ENCODE assay signal across 1 fruit fly cellular context in the genomic region with DNA sequence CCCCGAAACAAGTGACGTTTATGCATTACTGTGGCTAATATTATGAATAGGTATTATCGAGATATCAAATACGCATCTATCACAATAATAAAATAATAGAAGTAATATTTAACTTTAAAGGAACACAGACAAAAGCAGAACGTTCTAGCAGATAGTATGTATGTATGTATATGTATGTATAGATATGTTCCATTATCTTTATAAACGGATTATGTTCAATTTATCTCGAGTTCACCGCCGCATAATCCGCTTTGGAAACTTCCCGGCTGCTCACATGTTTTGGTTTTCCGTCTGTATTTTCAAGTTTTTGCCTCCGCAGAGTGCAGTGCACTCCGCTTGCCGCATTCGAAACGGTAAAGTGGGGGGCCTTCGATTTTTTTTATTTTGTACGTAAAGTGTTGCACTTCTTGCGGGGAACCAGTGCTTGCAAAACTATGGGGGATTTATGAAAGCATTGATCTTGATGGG.
TF ChIP-seq lines count a peak whose summit lies in the region.

No protein-coding gene starts in this region.

TF ChIP-seq in whole organism, embryonic, 481 proteins besides CTCF, POLR2A, EP300 and RAD21 (continued from another document):
- TF ChIP-seq CG11247 (GFP tag; IDR thresholded peaks at IDR 0.05; lab: Robert Waterston, UW) (no peak), CG16815 (GFP tag; optimal IDR thresholded peaks at IDR 0.05; lab: Kevin White, UChicago) (peak; percentile 7), CG13424 (tag; optimal IDR thresholded peaks at IDR 0.05; lab: Kevin White, UChicago) (peak; percentile 56), hb (GFP tag; IDR thresholded peaks at IDR 0.05; lab: Robert Waterston, UW; ENCODE audit: partially characterized antibody) (no peak), Blimp-1 (GFP tag; optimal IDR thresholded peaks at IDR 0.05; lab: Kevin White, UChicago) (peak; percentile 69), CG10979 (tag; optimal IDR thresholded peaks at IDR 0.05; lab: Kevin White, UChicago) (peak; percentile 75), CG12299 (tag; optimal IDR thresholded peaks at IDR 0.05; lab: Kevin White, UChicago) (peak; percentile 44), onecut (GFP tag; IDR thresholded peaks at IDR 0.05; lab: Robert Waterston, UW) (peak; percentile 58), gcm (GFP tag; optimal IDR thresholded peaks at IDR 0.05; lab: Kevin White, UChicago) (peak; percentile 50), bbx (GFP tag; IDR thresholded peaks at IDR 0.05; lab: Robert Waterston, UW; ENCODE audit: partially characterized antibody) (no peak), Eip74EF (GFP tag; optimal IDR thresholded peaks at IDR 0.05; lab: Kevin White, UChicago) (peak in 1 of 2 experiments; percentile 29), CoRest (tag; optimal IDR thresholded peaks at IDR 0.05; lab: Kevin White, UChicago) (peak; percentile 11), tup (GFP tag; optimal IDR thresholded peaks at IDR 0.05; lab: Kevin White, UChicago) (no peak), stwl (tag; optimal IDR thresholded peaks at IDR 0.05; lab: Kevin White, UChicago) (no peak), nmo (GFP tag; optimal IDR thresholded peaks at IDR 0.05; lab: Kevin White, UChicago) (peak; percentile 64), vnd (GFP tag; IDR thresholded peaks at IDR 0.05; lab: Robert Waterston, UW; ENCODE audit: partially characterized antibody) (no peak), Sin3A (optimal IDR thresholded peaks at IDR 0.05; lab: Kevin White, UChicago) (no peak), CG8290 (GFP tag; optimal IDR thresholded peaks at IDR 0.05; lab: Kevin White, UChicago) (peak; percentile 27), CG8290 (tag; optimal IDR thresholded peaks at IDR 0.05; lab: Kevin White, UChicago) (no peak), trem (tag; optimal IDR thresholded peaks at IDR 0.05; lab: Kevin White, UChicago) (peak; percentile 42), fd96Cb (tag; optimal IDR thresholded peaks at IDR 0.05; lab: Kevin White, UChicago) (peak; percentile 42), gsb-n (tag; optimal IDR thresholded peaks at IDR 0.05; lab: Kevin White, UChicago) (peak; percentile 62), kah (GFP tag; optimal IDR thresholded peaks at IDR 0.05; lab: Kevin White, UChicago) (peak; percentile 36), ci (GFP tag; IDR thresholded peaks at IDR 0.05; lab: Robert Waterston, UW) (peak; percentile 56; the same call in 2 of the 3 replicates), CG6654 (GFP tag; optimal IDR thresholded peaks at IDR 0.05; lab: Kevin White, UChicago) (peak; percentile 93), CG15696 (tag; optimal IDR thresholded peaks at IDR 0.05; lab: Kevin White, UChicago) (peak; percentile 10), Oli (tag; optimal IDR thresholded peaks at IDR 0.05; lab: Kevin White, UChicago) (peak; percentile 19), CG33557 (GFP tag; optimal IDR thresholded peaks at IDR 0.05; lab: Kevin White, UChicago) (peak; percentile 17), dmrt11E (tag; optimal IDR thresholded peaks at IDR 0.05; lab: Kevin White, UChicago) (peak; percentile 74), CG12769 (tag; optimal IDR thresholded peaks at IDR 0.05; lab: Kevin White, UChicago) (peak; percentile 29), dimm (GFP tag; IDR thresholded peaks at IDR 0.05; lab: Robert Waterston, UW) (no peak), ara (GFP tag; IDR thresholded peaks at IDR 0.05; lab: Robert Waterston, UW) (peak; percentile 48; the same call in 1 of the 2 replicates), CG17359 (tag; optimal IDR thresholded peaks at IDR 0.05; lab: Kevin White, UChicago) (peak; percentile 38), twi (tag; optimal IDR thresholded peaks at IDR 0.05; lab: Kevin White, UChicago) (peak; percentile 26), grau (tag; optimal IDR thresholded peaks at IDR 0.05; lab: Kevin White, UChicago) (peak; percentile 19), CG6254 (GFP tag; optimal IDR thresholded peaks at IDR 0.05; lab: Kevin White, UChicago) (peak; percentile 24), CG9932 (GFP tag; IDR thresholded peaks at IDR 0.05; lab: Robert Waterston, UW) (no peak), PHDP (tag; optimal IDR thresholded peaks at IDR 0.05; lab: Kevin White, UChicago) (peak; percentile 61), chm (GFP tag; IDR thresholded peaks at IDR 0.05; lab: Robert Waterston, UW) (peak; percentile 10; the same call in 1 of the 2 replicates), CG18262 (tag; optimal IDR thresholded peaks at IDR 0.05; lab: Kevin White, UChicago) (peak; percentile 10), D19A (tag; optimal IDR thresholded peaks at IDR 0.05; lab: Kevin White, UChicago) (peak; percentile 51), btn (GFP tag; optimal IDR thresholded peaks at IDR 0.05; lab: Kevin White, UChicago) (no peak), Xrp1 (GFP tag; IDR thresholded peaks at IDR 0.05; lab: Robert Waterston, UW) (peak; percentile 66), bsh (GFP tag; optimal IDR thresholded peaks at IDR 0.05; lab: Kevin White, UChicago) (peak in 1 of 2 experiments; percentile 74), CG7839 (tag; optimal IDR thresholded peaks at IDR 0.05; lab: Kevin White, UChicago) (peak; percentile 37), az2 (GFP tag; optimal IDR thresholded peaks at IDR 0.05; lab: Kevin White, UChicago) (no peak), CG2678 (tag; optimal IDR thresholded peaks at IDR 0.05; lab: Kevin White, UChicago) (peak; percentile 75), ken (GFP tag; IDR thresholded peaks at IDR 0.05; lab: Robert Waterston, UW) (0 out of 3 replicates have a peak, but pooled peaks have one; percentile 29), CG1603 (tag; optimal IDR thresholded peaks at IDR 0.05; lab: Kevin White, UChicago) (peak; percentile 66), Elba2 (GFP tag; optimal IDR thresholded peaks at IDR 0.05; lab: Kevin White, UChicago) (no peak), corto (GFP tag; optimal IDR thresholded peaks at IDR 0.05; lab: Kevin White, UChicago) (peak; percentile 60), CG4707 (GFP tag; optimal IDR thresholded peaks at IDR 0.05; lab: Kevin White, UChicago) (peak; percentile 66), CG8359 (GFP tag; optimal IDR thresholded peaks at IDR 0.05; lab: Kevin White, UChicago; ENCODE audit: borderline replicate concordance) (peak; percentile 65)
TF ChIP-seq in whole organism, embryonic: peak in this region for 85.
